Worm (Caenorhabditis elegans): ENCODE results near the gene ndnf-1.

DNA sequence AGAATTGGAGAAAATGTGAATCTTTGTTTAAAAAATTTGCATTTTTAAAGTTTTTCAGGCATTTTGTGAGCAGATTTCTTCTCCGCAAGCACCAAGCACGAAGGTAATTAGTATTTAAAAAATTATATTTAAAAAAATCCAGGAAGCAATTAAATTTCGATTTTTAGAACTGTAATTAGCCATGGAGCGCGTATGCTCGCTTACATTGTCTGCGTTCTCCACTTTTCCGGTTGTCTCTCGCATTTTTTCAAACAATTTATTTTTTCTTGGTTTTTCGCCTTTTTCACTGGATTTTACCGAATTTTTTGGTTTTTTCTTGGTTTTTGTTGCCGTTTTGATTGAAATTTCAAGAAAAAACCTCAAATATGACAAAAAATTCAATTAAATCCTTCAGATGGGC is 26.6 kb upstream of the ndnf-1 start:
- TF ChIP-seq pha-2 (tag; optimal IDR thresholded peaks at IDR 0.05) (no peak), ceh-45 (GFP tag; IDR thresholded peaks at IDR 0.05) (no peak)
